Worm (Caenorhabditis elegans) whole organism, L1 larva: ENCODE data around the gene F54F2.7.

ENCODE experiments used
- ama-1 ChIP-seq: fragments of 150-350 bp; optimal IDR thresholded peaks from 2 replicates; lab custom pipeline; 2014
- egl-27 ChIP-seq, 2 experiments: fragments of 150-350 bp in 1 of 2; sonication (generic microtip); optimal IDR thresholded peaks; 3 replicates each; lab custom pipeline; 2017 to 2018; ENCODE audit warnings: missing biosample characterization in 2 of 2, missing genetic modification characterization in 2 of 2, missing genetic modification reagents in 2 of 2
- mep-1 ChIP-seq: fragments of 150-350 bp; optimal IDR thresholded peaks from 2 replicates; lab custom pipeline; 2014; ENCODE audit warnings: missing biosample characterization, missing genetic modification characterization
- nhr-12 ChIP-seq: sonication (generic microtip); optimal IDR thresholded peaks from 2 replicates; lab custom pipeline; 2017; ENCODE audit warnings: missing biosample characterization, missing genetic modification characterization
- rnt-1 ChIP-seq: sonication (generic microtip); optimal IDR thresholded peaks from 2 replicates; lab custom pipeline; 2016; ENCODE audit warnings: mild to moderate bottlenecking, missing genetic modification characterization, moderate library complexity, missing compliant biosample characterization
- unc-62 ChIP-seq: fragments of 150-350 bp; optimal IDR thresholded peaks from 2 replicates; lab custom pipeline; 2014; ENCODE audit warnings: missing biosample characterization, missing genetic modification reagents, missing genetic modification characterization

- TF ChIP-seq ama-1 (lab: Kevin White, UChicago) = no peak
- TF ChIP-seq unc-62 = no peak
- TF ChIP-seq nhr-12 (tag; lab: Kevin White, UChicago) = no peak
- peak; percentile 38 for TF ChIP-seq rnt-1 (tag; lab: Kevin White, UChicago)
- peak; percentile 30 to 56 for TF ChIP-seq egl-27 (tag; optimal IDR thresholded peaks at IDR 0.05; lab: Kevin White, UChicago)
- peak; percentile 61 for TF ChIP-seq mep-1 (tag; lab: Kevin White, UChicago)
These were observed 12.4 kb downstream of the F54F2.7 start for ce11 chrIII:8794793-8795192.
